Fruit fly (Drosophila melanogaster) whole organism, wandering third instar larva: ENCODE results near the gene CG44385.

ENCODE experiments used
- Abd-B ChIP-seq: fragments of >200 bp; optimal IDR thresholded peaks from 2 replicates; lab custom pipeline; 2017; ENCODE audit warnings: missing biosample characterization, missing genetic modification characterization
- CG9705 ChIP-seq: fragments of 200-800 bp; sonication (Bioruptor generic); optimal IDR thresholded peaks from 2 replicates; lab custom pipeline; 2018; ENCODE audit warnings: missing biosample characterization, mild to moderate bottlenecking, missing genetic modification characterization
- Dfd ChIP-seq: fragments of >200 bp; optimal IDR thresholded peaks from 2 replicates; lab custom pipeline; 2017; ENCODE audit warnings: missing biosample characterization, missing genetic modification characterization
- Hr78 ChIP-seq: fragments of >200 bp; optimal IDR thresholded peaks from 2 replicates; lab custom pipeline; 2017; ENCODE audit warnings: missing biosample characterization, missing genetic modification characterization
- Mio ChIP-seq: sonication (Bioruptor generic); optimal IDR thresholded peaks from 2 replicates; lab custom pipeline; 2016; ENCODE audit warnings: missing biosample characterization, missing genetic modification characterization
- Myc ChIP-seq: fragments of >200 bp; optimal IDR thresholded peaks from 2 replicates; lab custom pipeline; 2017
- h ChIP-seq: fragments of 200-800 bp; sonication (Bioruptor generic); optimal IDR thresholded peaks from 3 replicates; lab custom pipeline; 2016; ENCODE audit warnings: missing biosample characterization, mild to moderate bottlenecking, missing genetic modification characterization
- lola ChIP-seq: fragments of >200 bp; optimal IDR thresholded peaks from 2 replicates; lab custom pipeline; 2017; ENCODE audit warnings: missing biosample characterization, missing genetic modification characterization
- usp ChIP-seq: fragments of >200 bp; optimal IDR thresholded peaks from 2 replicates; lab custom pipeline; 2017; ENCODE audit warnings: missing biosample characterization, missing genetic modification characterization

DNA sequence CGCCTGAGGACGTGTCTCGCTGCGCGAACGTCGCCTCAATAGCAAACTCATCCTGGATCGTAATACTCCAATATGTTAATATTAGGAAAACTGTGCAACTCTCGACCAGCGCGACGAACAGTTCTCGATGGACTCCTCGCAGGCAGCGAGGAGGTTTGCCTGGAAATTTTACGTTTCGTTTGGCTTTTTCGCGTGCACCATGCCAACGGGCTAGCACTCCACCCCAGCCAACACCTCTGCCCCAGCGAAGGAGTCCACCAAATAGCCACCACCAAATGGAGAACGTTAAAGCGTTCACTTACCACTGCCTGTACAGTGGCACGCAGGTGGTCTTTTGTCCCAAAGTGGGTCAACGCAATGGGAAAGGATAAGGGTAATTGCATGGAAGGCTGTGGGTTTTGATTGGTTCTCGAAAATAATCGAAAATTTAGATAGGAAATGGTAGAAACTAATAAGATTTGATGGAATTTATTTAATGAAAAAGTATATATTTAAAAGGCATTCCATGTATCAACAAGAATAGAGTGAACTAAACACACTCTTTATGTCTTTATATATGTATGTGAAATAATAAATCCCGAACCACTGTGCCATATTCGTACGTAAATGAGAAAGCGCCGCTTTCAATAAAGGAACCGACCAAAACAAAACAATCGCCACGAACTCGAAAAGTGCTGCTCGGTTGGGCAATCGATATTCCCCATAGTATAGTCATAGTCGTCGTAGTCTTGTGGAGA, 27.7 kb upstream of the CG44385 start, which contains the start of gene CG32668:
- TF ChIP-seq usp (GFP tag; lab: Kevin White, UChicago) (no peak), Abd-B (no peak), h (GFP tag; lab: Kevin White, UChicago) (no peak), Dfd (no peak), lola (GFP tag; lab: Kevin White, UChicago) (no peak), Mio (GFP tag; lab: Kevin White, UChicago) (no peak), Hr78 (GFP tag; lab: Kevin White, UChicago) (no peak), Myc (lab: Kevin White, UChicago) (no peak), CG9705 (GFP tag; lab: Kevin White, UChicago) (no peak)
